Fruit fly (Drosophila melanogaster) whole organism, wandering third instar larva: ENCODE results near the gene CG9628.

Source experiments
- CG32264 ChIP-seq: fragments of 200-800 bp; sonication (Bioruptor generic); optimal IDR thresholded peaks from 2 replicates; lab custom pipeline; 2016; ENCODE audit warnings: missing biosample characterization, missing genetic modification characterization
- CG9705 ChIP-seq: fragments of 200-800 bp; sonication (Bioruptor generic); optimal IDR thresholded peaks from 2 replicates; lab custom pipeline; 2018; ENCODE audit warnings: missing biosample characterization, mild to moderate bottlenecking, missing genetic modification characterization
- CrebA ChIP-seq: fragments of 200-800 bp; sonication (Bioruptor generic); optimal IDR thresholded peaks from 2 replicates; lab custom pipeline; 2016; ENCODE audit warnings: missing biosample characterization, mild to moderate bottlenecking, missing genetic modification characterization, borderline replicate concordance
- Dfd ChIP-seq: fragments of >200 bp; optimal IDR thresholded peaks from 2 replicates; lab custom pipeline; 2017; ENCODE audit warnings: missing biosample characterization, missing genetic modification characterization
- Hnf4 ChIP-seq: fragments of 200-800 bp; sonication (Bioruptor generic); optimal IDR thresholded peaks from 2 replicates; lab custom pipeline; 2016; ENCODE audit warnings: missing biosample characterization, mild to moderate bottlenecking, missing genetic modification characterization
- Hr78 ChIP-seq: fragments of >200 bp; optimal IDR thresholded peaks from 2 replicates; lab custom pipeline; 2017; ENCODE audit warnings: missing biosample characterization, missing genetic modification characterization
- Hr83 ChIP-seq: fragments of 200-300 bp; sonication (Bioruptor generic); optimal IDR thresholded peaks from 2 replicates; lab custom pipeline; 2016; ENCODE audit warnings: missing biosample characterization, mild to moderate bottlenecking, missing genetic modification characterization, moderate library complexity; ENCODE audit not compliant: poor library complexity, severe bottlenecking
- Jra ChIP-seq: sonication (Bioruptor generic); optimal IDR thresholded peaks from 2 replicates; lab custom pipeline; 2016; ENCODE audit warnings: missing biosample characterization, missing genetic modification characterization
- Myc ChIP-seq: fragments of >200 bp; optimal IDR thresholded peaks from 2 replicates; lab custom pipeline; 2017
- N ChIP-seq: fragments of >200 bp; optimal IDR thresholded peaks from 2 replicates; lab custom pipeline; 2018; ENCODE audit warnings: missing biosample characterization, missing external identifiers, missing genetic modification characterization
- OdsH ChIP-seq: fragments of 200-800 bp; sonication (Bioruptor generic); optimal IDR thresholded peaks from 2 replicates; lab custom pipeline; 2016; ENCODE audit warnings: missing biosample characterization, mild to moderate bottlenecking, missing genetic modification characterization
- Rel ChIP-seq, 2 experiments: fragments of 200-800 bp; sonication (Bioruptor generic) in 1 of 2; optimal IDR thresholded peaks; 2 replicates in 1 of 2; 3 replicates in 1 of 2; lab custom pipeline; 2016 to 2019; ENCODE audit warnings: mild to moderate bottlenecking in 2 of 2, missing biosample characterization in 2 of 2, missing genetic modification characterization in 2 of 2, moderate library complexity in 1 of 2
- Sp1 ChIP-seq: fragments of 200-800 bp; sonication (Bioruptor generic); optimal IDR thresholded peaks from 3 replicates; lab custom pipeline; 2019; ENCODE audit warnings: missing biosample characterization, mild to moderate bottlenecking, missing genetic modification characterization, moderate library complexity
- Vsx2 ChIP-seq: fragments of 200-300, 225-300 bp; sonication (Bioruptor generic); optimal IDR thresholded peaks from 2 replicates; lab custom pipeline; 2018; ENCODE audit warnings: missing biosample characterization, missing genetic modification characterization; ENCODE audit not compliant: partially characterized antibody
- br ChIP-seq: fragments of 200-800 bp; sonication (Bioruptor generic); optimal IDR thresholded peaks from 2 replicates; lab custom pipeline; 2016; ENCODE audit warnings: missing biosample characterization, missing genetic modification characterization
- brk ChIP-seq: fragments of 200-800 bp; sonication (Bioruptor generic); optimal IDR thresholded peaks from 2 replicates; lab custom pipeline; 2016; ENCODE audit warnings: missing biosample characterization, mild to moderate bottlenecking, missing genetic modification characterization
- dl ChIP-seq, 2 experiments: fragments of 175-275, 200-275 bp in 1 of 2; fragments of 200-275 bp in 1 of 2; sonication (Bioruptor generic); optimal IDR thresholded peaks; lab custom pipeline; 2018; ENCODE audit warnings: mild to moderate bottlenecking in 2 of 2, missing biosample characterization in 2 of 2, missing genetic modification characterization in 2 of 2, moderate library complexity in 2 of 2; ENCODE audit not compliant: partially characterized antibody in 2 of 2, insufficient read depth in 1 of 2
- dmrt93B ChIP-seq: fragments of 200-800 bp; sonication (Bioruptor generic); optimal IDR thresholded peaks from 2 replicates; lab custom pipeline; 2018; ENCODE audit warnings: missing biosample characterization, mild to moderate bottlenecking, missing genetic modification characterization
- ey ChIP-seq: fragments of 200-800 bp; sonication (Bioruptor generic); optimal IDR thresholded peaks from 2 replicates; lab custom pipeline; 2016; ENCODE audit warnings: missing biosample characterization, missing genetic modification characterization
- foxo ChIP-seq, 2 experiments: fragments of 200-800 bp; sonication (Bioruptor generic); optimal IDR thresholded peaks; 2 replicates in 1 of 2; 3 replicates in 1 of 2; lab custom pipeline; 2016 to 2017; ENCODE audit warnings: missing biosample characterization in 2 of 2, missing genetic modification characterization in 2 of 2
- fru ChIP-seq: fragments of 200-800 bp; sonication (Bioruptor generic); optimal IDR thresholded peaks from 3 replicates; lab custom pipeline; 2016; ENCODE audit warnings: missing biosample characterization, mild to moderate bottlenecking, missing genetic modification characterization
- h ChIP-seq: fragments of 200-800 bp; sonication (Bioruptor generic); optimal IDR thresholded peaks from 3 replicates; lab custom pipeline; 2016; ENCODE audit warnings: missing biosample characterization, mild to moderate bottlenecking, missing genetic modification characterization
- jim ChIP-seq: fragments of 175-275, 200-325 bp; sonication (Bioruptor generic); optimal IDR thresholded peaks from 2 replicates; lab custom pipeline; 2016; ENCODE audit warnings: missing biosample characterization, mild to moderate bottlenecking, missing genetic modification characterization
- lola ChIP-seq: fragments of >200 bp; optimal IDR thresholded peaks from 2 replicates; lab custom pipeline; 2017; ENCODE audit warnings: missing biosample characterization, missing genetic modification characterization
- pan ChIP-seq: fragments of >200 bp; optimal IDR thresholded peaks from 2 replicates; lab custom pipeline; 2017
- psq ChIP-seq: fragments of 200-800 bp; sonication (Bioruptor generic); optimal IDR thresholded peaks from 3 replicates; lab custom pipeline; 2017; ENCODE audit warnings: missing biosample characterization, mild to moderate bottlenecking, missing genetic modification characterization, moderate library complexity
- sv ChIP-seq: fragments of 200-800 bp; sonication (Bioruptor generic); optimal IDR thresholded peaks from 3 replicates; lab custom pipeline; 2016; ENCODE audit warnings: missing biosample characterization, missing genetic modification characterization
- tai ChIP-seq: sonication (Bioruptor generic); optimal IDR thresholded peaks from 2 replicates; lab custom pipeline; 2016; ENCODE audit warnings: missing biosample characterization, missing genetic modification characterization
- usp ChIP-seq: fragments of >200 bp; optimal IDR thresholded peaks from 2 replicates; lab custom pipeline; 2017; ENCODE audit warnings: missing biosample characterization, missing genetic modification characterization

Gene CG9628

DNA sequence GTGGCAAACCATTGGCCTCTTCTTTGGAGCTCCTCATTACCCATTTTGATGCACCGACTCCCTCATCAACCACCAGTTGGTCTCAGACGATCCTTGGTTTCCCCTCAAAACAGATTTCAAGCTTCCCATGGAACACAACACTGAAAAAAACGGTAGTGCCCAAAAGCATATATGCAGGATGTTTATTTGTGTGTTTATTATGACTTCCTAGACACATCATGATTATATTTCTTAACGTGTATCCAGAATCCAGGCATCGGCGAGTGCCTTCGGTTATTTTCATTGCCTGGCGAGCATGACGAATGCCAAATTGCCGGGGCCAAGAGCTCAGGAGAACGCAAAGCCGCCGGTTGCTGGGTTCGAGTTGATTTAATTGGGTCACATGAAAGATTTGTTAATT lies 17.2 kb downstream of the CG9628 start:
- TF ChIP-seq Vsx2 (GFP tag; lab: Kevin White, UChicago) (no peak), Hr78 (GFP tag; lab: Kevin White, UChicago) (no peak), tai (GFP tag; lab: Kevin White, UChicago) (no peak), sv (GFP tag; lab: Kevin White, UChicago) (no peak), h (GFP tag; lab: Kevin White, UChicago) (no peak), Rel (GFP tag; optimal IDR thresholded peaks at IDR 0.05; lab: Kevin White, UChicago) (no peak), Rel (tag; optimal IDR thresholded peaks at IDR 0.05; lab: Kevin White, UChicago) (no peak), Jra (no peak), Myc (no peak), N (GFP tag; lab: Kevin White, UChicago) (no peak), foxo (GFP tag; optimal IDR thresholded peaks at IDR 0.05; lab: Kevin White, UChicago) (peak in 1 of 2 experiments; percentile 25), usp (GFP tag; lab: Kevin White, UChicago) (no peak), jim (no peak), Dfd (no peak), fru (GFP tag; lab: Kevin White, UChicago) (no peak), lola (no peak), pan (lab: Kevin White, UChicago) (no peak), ey (GFP tag; lab: Kevin White, UChicago) (peak; percentile 0), CG32264 (GFP tag; lab: Kevin White, UChicago) (no peak)

DNA sequence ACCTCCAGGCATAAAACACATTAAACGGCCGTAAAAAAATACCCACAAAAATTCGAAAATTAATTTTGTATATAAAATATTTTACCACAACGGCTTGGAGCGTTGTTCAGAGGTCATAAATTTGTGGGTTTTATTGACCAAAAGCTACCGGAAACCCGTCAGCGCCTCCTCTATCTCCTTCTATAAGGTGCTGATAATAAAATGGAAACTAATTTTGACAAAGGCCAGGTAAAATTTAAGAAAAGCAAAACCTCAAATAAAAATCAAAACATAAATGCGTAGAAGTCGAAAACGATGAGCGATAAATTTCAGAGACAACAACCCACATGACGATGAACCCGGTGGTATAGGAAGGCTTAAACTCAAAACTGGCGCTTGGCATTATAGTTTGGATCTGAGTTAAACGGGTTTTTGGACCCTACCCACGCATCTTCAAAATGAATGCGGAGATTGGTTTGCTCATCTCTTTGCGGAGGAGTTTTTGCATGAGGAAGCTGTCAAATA lies 18.3 kb downstream of the CG9628 start:
- TF ChIP-seq tai (GFP tag; lab: Kevin White, UChicago): no peak
- TF ChIP-seq Hnf4 (GFP tag; lab: Kevin White, UChicago): no peak
- TF ChIP-seq usp (GFP tag; lab: Kevin White, UChicago): no peak
- TF ChIP-seq dmrt93B (GFP tag; lab: Kevin White, UChicago): no peak
- no peak for TF ChIP-seq CrebA
- no peak for TF ChIP-seq Hr83 (GFP tag; lab: Kevin White, UChicago)
- TF ChIP-seq Myc: no peak
- no peak for TF ChIP-seq OdsH (GFP tag; lab: Kevin White, UChicago)
- no peak for TF ChIP-seq sv (GFP tag; lab: Kevin White, UChicago)
- TF ChIP-seq CG32264 (GFP tag; lab: Kevin White, UChicago): no peak
- TF ChIP-seq h (GFP tag; lab: Kevin White, UChicago): no peak

DNA sequence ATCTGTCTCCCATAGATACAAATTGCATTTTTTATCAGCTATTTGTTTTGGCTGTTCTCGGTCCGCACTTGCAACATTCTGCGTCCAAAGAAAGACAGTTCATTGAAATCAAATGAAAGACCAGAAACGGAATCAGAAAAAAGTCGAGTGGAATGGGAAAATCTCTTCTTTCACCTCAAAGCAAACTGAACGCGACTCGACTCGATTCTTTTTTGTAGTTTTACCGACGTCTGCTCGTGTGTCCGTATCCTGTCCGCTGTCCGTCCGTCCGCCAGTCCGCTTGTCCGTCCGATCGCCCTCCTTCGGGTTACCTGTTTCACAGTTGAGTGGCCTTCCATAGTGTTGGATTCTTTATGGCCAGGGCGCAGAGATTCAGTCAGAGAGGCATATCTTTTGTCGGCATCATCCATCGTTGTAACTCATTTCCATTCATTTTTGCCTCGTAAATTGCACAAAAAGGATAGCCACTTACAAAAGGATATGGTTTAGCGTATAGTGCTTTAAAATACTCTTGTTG lies 19.4 kb downstream of the CG9628 start:
- TF ChIP-seq Sp1 (no peak), lola (no peak), Hr78 (GFP tag; lab: Kevin White, UChicago) (no peak), Hr83 (GFP tag; lab: Kevin White, UChicago) (no peak), brk (no peak), ey (GFP tag; lab: Kevin White, UChicago) (no peak)

DNA sequence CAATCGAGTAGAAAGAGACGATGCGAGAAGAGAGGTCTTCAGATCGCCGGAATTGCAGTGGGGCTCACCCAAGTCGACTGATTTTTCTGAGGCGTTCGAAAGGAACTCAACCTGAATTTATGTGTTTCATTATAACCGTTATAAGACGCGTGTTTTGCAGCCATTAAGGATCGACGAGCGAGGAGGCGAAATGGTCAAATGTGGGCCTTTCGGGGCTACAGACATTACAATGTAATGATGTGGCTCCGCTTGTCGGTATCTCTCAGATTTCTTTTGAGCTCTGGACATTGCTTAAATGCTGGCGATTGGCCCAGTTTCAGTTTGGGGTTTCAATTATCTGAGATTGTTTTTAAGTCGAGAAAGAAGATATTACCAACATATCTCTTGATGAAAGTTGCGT lies 20.2 kb downstream of the CG9628 start:
- no peak for TF ChIP-seq brk
- TF ChIP-seq pan (lab: Kevin White, UChicago): no peak
- no peak for TF ChIP-seq Dfd
- no peak for TF ChIP-seq Hnf4 (GFP tag; lab: Kevin White, UChicago)

DNA sequence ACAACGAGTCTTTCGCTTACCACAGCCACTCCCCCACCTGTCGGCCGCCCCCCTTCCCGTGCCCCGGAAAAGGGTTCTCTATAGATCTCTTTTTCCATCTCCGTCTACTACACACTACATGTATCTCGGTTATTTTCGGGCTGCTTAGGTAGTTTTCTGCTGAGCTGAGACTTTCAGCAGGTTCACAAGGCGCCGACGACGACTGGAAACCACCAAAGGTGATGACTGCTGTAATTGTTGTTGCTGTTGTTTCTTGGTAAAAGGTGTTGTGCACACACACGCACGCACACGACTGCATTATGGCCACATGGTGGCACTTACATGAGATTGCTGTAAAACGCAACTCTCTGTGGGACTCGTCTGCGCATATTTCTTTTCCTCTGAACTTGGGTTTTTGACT lies 21.1 kb downstream of the CG9628 start:
- TF ChIP-seq jim (no peak), foxo (GFP tag; optimal IDR thresholded peaks at IDR 0.05; lab: Kevin White, UChicago) (no peak), Vsx2 (GFP tag; lab: Kevin White, UChicago) (no peak), CG9705 (GFP tag; lab: Kevin White, UChicago) (no peak), brk (no peak), dl (GFP tag; optimal IDR thresholded peaks at IDR 0.05; lab: Kevin White, UChicago; ENCODE audit: insufficient read depth in 1 of 2, partially characterized antibody in 2 of 2) (no peak), pan (lab: Kevin White, UChicago) (no peak), CG32264 (GFP tag; lab: Kevin White, UChicago) (no peak), Hr83 (GFP tag; lab: Kevin White, UChicago) (no peak), h (GFP tag; lab: Kevin White, UChicago) (no peak), psq (no peak), br (GFP tag; lab: Kevin White, UChicago) (no peak), tai (GFP tag; lab: Kevin White, UChicago) (no peak)
